Worm (Caenorhabditis elegans) whole organism, L4 larva: Measurements from ENCODE around the gene col-97.

Experiments used
- D1046.2 ChIP-seq: fragments of 200-800 bp; sonication (Bioruptor generic); IDR thresholded peaks from 2 replicates; pipeline ENCODE4 v1.3.6; 2022; ENCODE audit warnings: missing genetic modification characterization, missing compliant biosample characterization
- F26F4.8 ChIP-seq: fragments of 200-800 bp; sonication (Bioruptor generic); conservative IDR thresholded peaks from 2 replicates; pipeline ENCODE4 v1.3.6; 2022; ENCODE audit warnings: missing genetic modification characterization, missing compliant biosample characterization
- F37D6.2 ChIP-seq: sonication (generic microtip); optimal IDR thresholded peaks from 2 replicates; lab custom pipeline; 2016; ENCODE audit warnings: mild to moderate bottlenecking, missing genetic modification characterization, missing compliant biosample characterization
- F44E2.7 ChIP-seq: fragments of 200-800 bp; sonication (Bioruptor generic); IDR thresholded peaks from 2 replicates; pipeline ENCODE4 v2.1.2; 2022; ENCODE audit warnings: missing genetic modification characterization, missing compliant biosample characterization
- F49E8.2 ChIP-seq: sonication (generic microtip); optimal IDR thresholded peaks from 2 replicates; lab custom pipeline; 2016; ENCODE audit warnings: missing compliant biosample characterization, mild to moderate bottlenecking, missing genetic modification characterization, borderline replicate concordance
- R02D3.7 ChIP-seq: fragments of 150-350 bp; sonication (generic microtip); optimal IDR thresholded peaks from 3 replicates; lab custom pipeline; 2014; ENCODE audit warnings: missing biosample characterization, missing genetic modification characterization
- Y105C5A.15 ChIP-seq: fragments of 200-800 bp; sonication (Bioruptor generic); IDR thresholded peaks from 2 replicates; pipeline ENCODE4 v1.3.6; 2022; ENCODE audit warnings: missing genetic modification characterization, missing compliant biosample characterization
- Y48G9A.11 ChIP-seq: fragments of 200-800 bp; sonication (Bioruptor generic); IDR thresholded peaks from 2 replicates; pipeline ENCODE4 v1.3.6; 2022; ENCODE audit warnings: missing genetic modification reagents, missing genetic modification characterization, missing compliant biosample characterization
- Y5F2A.4 ChIP-seq: fragments of 200-800 bp; sonication (Bioruptor generic); optimal IDR thresholded peaks from 2 replicates; lab custom pipeline; 2018; ENCODE audit warnings: mild to moderate bottlenecking, missing genetic modification characterization, missing compliant biosample characterization
- ZK337.2 ChIP-seq: fragments of 200-800 bp; sonication (Bioruptor generic); IDR thresholded peaks from 2 replicates; pipeline ENCODE4 v1.3.6; 2022; ENCODE audit warnings: missing genetic modification reagents, missing genetic modification characterization, missing compliant biosample characterization
- aha-1 ChIP-seq: fragments of 150-350 bp; peaks from one replicate; lab custom pipeline; 2014; ENCODE audit warnings: missing biosample characterization, missing genetic modification characterization
- ama-1 ChIP-seq: fragments of 150-350 bp; optimal IDR thresholded peaks from 2 replicates; lab custom pipeline; 2014; ENCODE audit warnings: inconsistent platforms, mixed read lengths
- arid-1 ChIP-seq: fragments of 200-800 bp; sonication (Bioruptor generic); conservative IDR thresholded peaks from 2 replicates; pipeline ENCODE4 v1.3.6; 2022; ENCODE audit warnings: missing genetic modification reagents, missing genetic modification characterization, missing compliant biosample characterization
- ceh-82 ChIP-seq: sonication (generic microtip); optimal IDR thresholded peaks from 2 replicates; lab custom pipeline; 2017; ENCODE audit warnings: missing biosample characterization, missing genetic modification characterization
- ctbp-1 ChIP-seq: fragments of 200-800 bp; sonication (Bioruptor generic); IDR thresholded peaks from 2 replicates; pipeline ENCODE4 v1.3.6; 2022; ENCODE audit warnings: missing genetic modification reagents, missing genetic modification characterization, missing compliant biosample characterization
- daf-19 ChIP-seq: fragments of 200-800 bp; sonication (Bioruptor generic); conservative IDR thresholded peaks from 2 replicates; pipeline ENCODE4 v1.3.6; 2022; ENCODE audit warnings: missing genetic modification characterization, missing compliant biosample characterization
- dmd-8 ChIP-seq: fragments of 200-800 bp; sonication (Bioruptor generic); IDR thresholded peaks from 2 replicates; pipeline ENCODE4 v1.3.6; 2022; ENCODE audit warnings: missing genetic modification characterization, missing compliant biosample characterization
- dmd-9 ChIP-seq: fragments of 200-800 bp; sonication (Bioruptor generic); IDR thresholded peaks from 2 replicates; pipeline ENCODE4 v1.3.6; 2022; ENCODE audit warnings: missing genetic modification reagents, missing genetic modification characterization, missing compliant biosample characterization
- duxl-1 ChIP-seq: sonication (generic microtip); optimal IDR thresholded peaks from 2 replicates; lab custom pipeline; 2016; ENCODE audit warnings: mild to moderate bottlenecking, missing genetic modification characterization, moderate library complexity, missing compliant biosample characterization; ENCODE audit not compliant: poor library complexity
- dve-1 ChIP-seq: sonication (generic microtip); optimal IDR thresholded peaks from 2 replicates; lab custom pipeline; 2017; ENCODE audit warnings: antibody characterized with exemption, mild to moderate bottlenecking, missing genetic modification characterization, missing compliant biosample characterization; ENCODE audit not compliant: insufficient read depth
- egl-43 ChIP-seq: fragments of 200-800 bp; sonication (Bioruptor generic); IDR thresholded peaks from 2 replicates; pipeline ENCODE4 v1.3.6; 2022; ENCODE audit warnings: missing genetic modification reagents, missing genetic modification characterization, missing compliant biosample characterization
- lin-29 ChIP-seq: fragments of 200-800 bp; sonication (Bioruptor generic); IDR thresholded peaks from 2 replicates; pipeline ENCODE4 v1.3.6; 2022; ENCODE audit warnings: missing genetic modification reagents, missing genetic modification characterization, missing compliant biosample characterization
- lin-38 ChIP-seq: fragments of 200-800 bp; sonication (Bioruptor generic); IDR thresholded peaks from 2 replicates; pipeline ENCODE4 v1.3.6; 2022; ENCODE audit warnings: missing genetic modification reagents, missing genetic modification characterization, missing compliant biosample characterization
- lsy-2 ChIP-seq, 2 experiments: fragments of 150-350 bp in 1 of 2; sonication (generic microtip) in 1 of 2; optimal IDR thresholded peaks; 2 replicates each; lab custom pipeline; 2014 to 2017; ENCODE audit warnings: missing biosample characterization in 2 of 2, missing genetic modification characterization in 2 of 2
- madf-5 ChIP-seq, 2 experiments: fragments of 200-800 bp; sonication (Bioruptor generic); IDR thresholded peaks; 2 replicates each; pipeline ENCODE4 v1.3.6; 2022; ENCODE audit warnings: missing compliant biosample characterization in 2 of 2, missing genetic modification characterization in 2 of 2
- mxl-3 ChIP-seq: fragments of 200-800 bp; sonication (Bioruptor generic); optimal IDR thresholded peaks from 2 replicates; lab custom pipeline; 2018; ENCODE audit warnings: mild to moderate bottlenecking, missing genetic modification characterization, missing compliant biosample characterization
- nhr-102 ChIP-seq: sonication (generic microtip); optimal IDR thresholded peaks from 2 replicates; lab custom pipeline; 2016; ENCODE audit warnings: mild to moderate bottlenecking, missing genetic modification characterization, moderate library complexity, missing compliant biosample characterization
- nhr-11 ChIP-seq: fragments of 150-350 bp; optimal IDR thresholded peaks from 2 replicates; lab custom pipeline; 2014; ENCODE audit warnings: missing biosample characterization, missing genetic modification characterization
- nhr-42 ChIP-seq: fragments of 200-800 bp; sonication (Bioruptor generic); IDR thresholded peaks from 2 replicates; pipeline ENCODE4 v1.3.6; 2022; ENCODE audit warnings: missing genetic modification characterization, missing compliant biosample characterization
- nhr-48 ChIP-seq: sonication (generic microtip); optimal IDR thresholded peaks from 2 replicates; lab custom pipeline; 2016; ENCODE audit warnings: mild to moderate bottlenecking, missing genetic modification characterization, missing compliant biosample characterization
- php-3 ChIP-seq: fragments of 200-800 bp; sonication (Bioruptor generic); IDR thresholded peaks from 2 replicates; pipeline ENCODE4 v1.3.6; 2022; ENCODE audit warnings: missing genetic modification reagents, missing genetic modification characterization, missing compliant biosample characterization
- pqm-1 ChIP-seq: sonication (generic microtip); optimal IDR thresholded peaks from 2 replicates; lab custom pipeline; 2017; ENCODE audit warnings: missing biosample characterization, missing genetic modification characterization
- rbr-2 ChIP-seq: sonication (generic microtip); optimal IDR thresholded peaks from 2 replicates; lab custom pipeline; 2016; ENCODE audit warnings: missing genotype, missing genetic modification characterization, missing compliant biosample characterization
- saeg-2 ChIP-seq: fragments of 200-800 bp; sonication (Bioruptor generic); IDR thresholded peaks from 2 replicates; pipeline ENCODE4 v1.3.6; 2022; ENCODE audit warnings: missing genetic modification reagents, missing genetic modification characterization, missing compliant biosample characterization
- set-16 ChIP-seq: fragments of 200-800 bp; sonication (Bioruptor generic); IDR thresholded peaks from 2 replicates; pipeline ENCODE4 v1.3.6; 2022; ENCODE audit warnings: missing genetic modification reagents, missing genetic modification characterization, missing compliant biosample characterization
- snpc-1.2 ChIP-seq: fragments of 200-800 bp; sonication (Bioruptor generic); IDR thresholded peaks from 2 replicates; pipeline ENCODE4 v1.3.6; 2022; ENCODE audit warnings: missing genetic modification reagents, missing genetic modification characterization, missing compliant biosample characterization
- tag-97 ChIP-seq: fragments of 200-800 bp; sonication (Bioruptor generic); IDR thresholded peaks from 2 replicates; pipeline ENCODE4 v1.3.6; 2022; ENCODE audit warnings: missing genetic modification characterization, missing compliant biosample characterization
- tra-1 ChIP-seq: fragments of 200-800 bp; sonication (Bioruptor generic); IDR thresholded peaks from 2 replicates; pipeline ENCODE4 v1.3.6; 2022; ENCODE audit warnings: missing genetic modification reagents, missing genetic modification characterization, missing compliant biosample characterization
- unc-62 ChIP-seq, 3 experiments: fragments of 150-350 bp in 1 of 3; sonication (generic microtip); optimal IDR thresholded peaks in 2 of 3; peaks in 1 of 3; 1 replicate in 1 of 3; 2 replicates in 2 of 3; lab custom pipeline; 2014 to 2017; ENCODE audit warnings: missing biosample characterization in 3 of 3, missing genetic modification characterization in 3 of 3, missing genetic modification reagents in 3 of 3, missing genotype in 1 of 3
- vab-7 ChIP-seq: fragments of 200-800 bp; sonication (Bioruptor generic); IDR thresholded peaks from 2 replicates; pipeline ENCODE4 v1.3.6; 2022; ENCODE audit warnings: missing genetic modification reagents, missing genetic modification characterization, missing compliant biosample characterization

The col-97 gene

DNA sequence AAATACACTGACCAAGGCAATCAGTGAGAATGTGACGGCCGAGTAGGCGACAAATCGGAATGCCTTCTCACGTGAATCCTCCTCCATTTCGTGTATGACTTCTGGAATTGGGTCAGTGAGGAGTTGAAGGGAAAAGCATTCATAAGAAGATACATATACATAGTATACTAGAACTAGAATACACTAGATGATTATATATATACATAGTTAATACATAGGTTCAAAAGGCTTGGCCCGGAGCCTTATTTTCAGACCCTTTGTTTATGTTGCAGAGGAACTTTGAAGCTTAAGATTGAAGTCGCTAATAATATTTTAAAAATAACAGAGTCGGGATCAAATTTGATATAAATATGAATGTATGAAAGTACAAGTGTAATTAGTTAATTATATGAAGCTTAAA, at the start of gene col-97:
Gene col-97 (minus strand): TSS at position 101 of the 400 bp plus-strand sequence.
- TF ChIP-seq pqm-1 (tag; lab: Kevin White, UChicago) (no peak), nhr-48 (tag; lab: Kevin White, UChicago) (no peak), unc-62 (GFP tag; optimal IDR thresholded peaks at IDR 0.05 in 1 of 2; lab: Kevin White, UChicago) (peak in 1 of 2 experiments; percentile 40), unc-62 (tag; optimal IDR thresholded peaks at IDR 0.05; lab: Kevin White, UChicago) (no peak), lin-29 (GFP tag; lab: Robert Waterston, UW) (no peak), dmd-9 (GFP tag; lab: Robert Waterston, UW) (no peak), lsy-2 (tag; optimal IDR thresholded peaks at IDR 0.05; lab: Kevin White, UChicago) (no peak)
- TF ChIP-seq, all 104 proteins: peak for 1

DNA sequence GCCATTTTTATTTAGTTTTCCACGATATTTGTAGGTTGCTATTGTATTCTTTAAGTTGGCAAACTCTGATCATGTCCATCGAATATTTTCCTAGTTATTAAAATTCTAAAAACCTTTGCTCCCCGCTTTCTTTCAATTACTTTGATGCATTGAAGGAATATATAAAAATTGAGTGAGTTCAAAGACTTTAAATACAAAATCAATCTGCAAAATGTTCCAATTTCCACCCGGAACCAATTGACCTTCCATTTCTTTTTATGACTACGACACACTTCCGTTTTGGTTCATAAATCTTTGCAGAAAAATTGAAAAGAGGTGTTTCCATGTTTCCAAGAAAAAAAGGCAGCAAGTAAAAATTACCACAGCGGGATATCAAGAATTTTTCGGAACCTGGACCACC, 46.2 kb upstream of the col-97 start, which contains the start of gene F54F12.2:
Gene F54F12.2 (plus strand): TSS at position 301 of the 400 bp plus-strand sequence.
- TF ChIP-seq Y5F2A.4 (no peak), ama-1 (no peak), F37D6.2 (tag; lab: Kevin White, UChicago) (no peak), tag-97 (GFP tag; lab: Robert Waterston, UW) (no peak), Y48G9A.11 (GFP tag; lab: Robert Waterston, UW) (no peak), F49E8.2 (no peak), lin-29 (GFP tag; lab: Robert Waterston, UW) (no peak), lin-38 (GFP tag; lab: Robert Waterston, UW) (no peak), ceh-82 (no peak), aha-1 (no peak), vab-7 (GFP tag; lab: Robert Waterston, UW) (no peak), mxl-3 (GFP tag; lab: Kevin White, UChicago) (no peak), ctbp-1 (GFP tag; lab: Robert Waterston, UW) (no peak), F26F4.8 (GFP tag; lab: Robert Waterston, UW) (no peak), ZK337.2 (GFP tag; lab: Robert Waterston, UW) (no peak), rbr-2 (tag; lab: Kevin White, UChicago) (no peak)

- TF ChIP-seq dve-1, result no peak
- TF ChIP-seq ceh-82, result no peak
- no peak for TF ChIP-seq nhr-42 (GFP tag; lab: Robert Waterston, UW)
- 0 out of 2 replicates have a peak, but pooled peaks have one; percentile 29 for TF ChIP-seq Y48G9A.11 (GFP tag; lab: Robert Waterston, UW)
- peak; percentile 60 for TF ChIP-seq egl-43 (GFP tag; lab: Robert Waterston, UW)
- peak; percentile 80 for TF ChIP-seq aha-1
- TF ChIP-seq arid-1 (GFP tag; lab: Robert Waterston, UW), result no peak
- peak; percentile 68; the same call in 1 of the 2 replicates for TF ChIP-seq dmd-8 (GFP tag; lab: Robert Waterston, UW)
- 0 out of 2 replicates have a peak, but pooled peaks have one; percentile 33 for TF ChIP-seq F44E2.7 (GFP tag; lab: Robert Waterston, UW)
- no peak for TF ChIP-seq duxl-1 (tag; lab: Kevin White, UChicago)
- no peak for TF ChIP-seq R02D3.7 (tag; lab: Kevin White, UChicago)
- TF ChIP-seq D1046.2, result peak; percentile 41; the same call in 1 of the 2 replicates
- TF ChIP-seq madf-5 (GFP tag; IDR thresholded peaks at IDR 0.05; lab: Robert Waterston, UW), result no peak
- no peak for TF ChIP-seq ZK337.2 (GFP tag; lab: Robert Waterston, UW)
- no peak for TF ChIP-seq pqm-1 (tag; lab: Kevin White, UChicago)
- no peak for TF ChIP-seq Y105C5A.15 (GFP tag; lab: Robert Waterston, UW)
- TF ChIP-seq set-16 (GFP tag; lab: Robert Waterston, UW), result peak; percentile 99
- peak; percentile 54; the same call in 1 of the 2 replicates for TF ChIP-seq php-3 (GFP tag; lab: Robert Waterston, UW)
- no peak for TF ChIP-seq daf-19 (GFP tag; lab: Robert Waterston, UW)
- no peak for TF ChIP-seq nhr-102 (tag; lab: Kevin White, UChicago)
- no peak for TF ChIP-seq F37D6.2 (tag; lab: Kevin White, UChicago)
- 0 out of 2 replicates have a peak, but pooled peaks have one; percentile 6 for TF ChIP-seq saeg-2 (GFP tag; lab: Robert Waterston, UW)
- no peak for TF ChIP-seq nhr-11 (tag; lab: Kevin White, UChicago)
- no peak for TF ChIP-seq rbr-2 (tag; lab: Kevin White, UChicago)
- 0 out of 2 replicates have a peak, but pooled peaks have one; percentile 7 for TF ChIP-seq tra-1 (GFP tag; lab: Robert Waterston, UW)
- TF ChIP-seq snpc-1.2, result 0 out of 2 replicates have a peak, but pooled peaks have one; percentile 20
- no peak for TF ChIP-seq F26F4.8 (GFP tag; lab: Robert Waterston, UW)
Observed at ce11 chrIII:13032429-13033018, 39.0 kb upstream of the col-97 start.
